Fruit fly (Drosophila melanogaster) whole organism: ENCODE measurements around the gene p38c.

ENCODE experiments used
- CG8478 ChIP-seq: fragments of >200 bp; optimal IDR thresholded peaks from 2 replicates; lab custom pipeline; 2018; ENCODE audit warnings: inconsistent platforms
- Dll ChIP-seq: fragments of >200 bp; optimal IDR thresholded peaks from 2 replicates; lab custom pipeline; 2017
- EcR ChIP-seq, 2 experiments: fragments of >200 bp; optimal IDR thresholded peaks; 2 replicates each; lab custom pipeline; 2017; ENCODE audit warnings: missing biosample characterization in 2 of 2, missing genetic modification characterization in 2 of 2, missing genetic modification reagents in 2 of 2
- pan ChIP-seq: fragments of >200 bp; optimal IDR thresholded peaks from 2 replicates; lab custom pipeline; 2017
- psq ChIP-seq: fragments of >200 bp; optimal IDR thresholded peaks from 2 replicates; lab custom pipeline; 2017
- usp ChIP-seq: fragments of >200 bp; optimal IDR thresholded peaks from 2 replicates; lab custom pipeline; 2017; ENCODE audit warnings: missing biosample characterization, missing genetic modification characterization, mixed read lengths

Gene p38c

DNA sequence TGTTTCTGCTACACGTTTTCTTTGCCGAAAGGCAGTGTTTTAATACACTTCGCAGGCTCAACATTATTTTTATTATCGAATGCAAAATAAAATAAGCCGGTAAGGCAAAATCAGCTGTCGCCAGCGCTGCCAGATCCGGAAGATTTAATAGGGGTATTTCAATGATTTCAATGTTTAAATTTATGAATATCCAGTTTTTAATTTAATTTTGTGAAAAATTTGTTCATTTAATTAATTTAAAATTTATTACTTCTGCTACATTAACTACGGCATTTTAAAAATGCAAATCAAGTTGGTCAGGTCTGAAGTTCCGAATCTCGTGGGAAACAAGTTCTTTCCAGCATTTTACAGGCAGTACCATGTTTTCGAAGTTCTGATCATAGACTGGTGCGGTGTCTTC is 1.2 kb downstream of the p38c start, which contains the start of gene Slimp:
Slimp (minus strand) TSS at position 130 of the 400 bp plus-strand sequence.
- TF ChIP-seq Dll, result no peak
- TF ChIP-seq CG8478 (lab: Kevin White, UChicago), result no peak
- TF ChIP-seq psq (lab: Kevin White, UChicago), result no peak

DNA sequence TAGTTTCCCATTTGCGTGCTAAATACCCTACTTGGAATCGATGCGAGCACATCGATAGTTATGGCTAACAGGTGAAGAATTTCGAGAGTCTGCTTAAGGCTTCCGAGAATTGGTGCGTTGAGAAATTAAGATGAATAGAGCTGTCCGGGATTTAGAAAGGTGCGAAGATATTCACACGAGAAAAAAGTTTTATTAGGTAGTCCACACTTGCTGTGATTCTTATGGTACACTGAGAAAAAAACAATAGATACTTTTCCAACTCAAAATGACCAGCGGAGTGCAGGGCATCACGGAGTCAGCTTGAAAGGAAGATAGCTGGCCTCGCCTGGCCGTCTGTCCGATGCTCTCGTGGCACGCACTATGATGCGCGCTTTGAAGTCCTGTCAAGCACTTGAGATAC is 5.5 kb downstream of the p38c start:
- TF ChIP-seq EcR (GFP tag; optimal IDR thresholded peaks at IDR 0.05; lab: Kevin White, UChicago), result no peak
- TF ChIP-seq psq (lab: Kevin White, UChicago), result no peak
- TF ChIP-seq CG8478 (lab: Kevin White, UChicago), result no peak
- no peak for TF ChIP-seq usp
- no peak for TF ChIP-seq pan (lab: Kevin White, UChicago)
- no peak for TF ChIP-seq Dll

DNA sequence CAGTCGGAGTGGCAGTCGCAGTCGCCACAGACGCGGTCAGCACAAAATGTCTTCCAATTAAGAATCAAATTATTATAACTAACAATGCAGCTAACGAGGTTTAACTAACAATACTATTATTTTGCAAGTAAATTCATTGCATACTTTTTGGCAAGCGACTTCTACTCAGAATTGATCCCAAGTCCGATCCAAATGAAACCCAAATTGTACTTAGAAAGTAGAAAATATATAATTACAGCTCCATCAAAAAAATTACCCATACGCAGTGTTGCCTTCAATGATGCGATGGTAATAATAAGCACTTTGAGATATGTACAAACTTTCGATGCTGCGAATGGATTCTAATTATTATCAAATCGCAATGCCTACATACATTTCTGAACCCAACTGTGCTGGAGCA is 6.2 kb downstream of the p38c start:
- TF ChIP-seq pan (lab: Kevin White, UChicago) (no peak), Dll (no peak), psq (lab: Kevin White, UChicago) (no peak), EcR (GFP tag; optimal IDR thresholded peaks at IDR 0.05; lab: Kevin White, UChicago) (no peak), usp (no peak), CG8478 (lab: Kevin White, UChicago) (no peak)

DNA sequence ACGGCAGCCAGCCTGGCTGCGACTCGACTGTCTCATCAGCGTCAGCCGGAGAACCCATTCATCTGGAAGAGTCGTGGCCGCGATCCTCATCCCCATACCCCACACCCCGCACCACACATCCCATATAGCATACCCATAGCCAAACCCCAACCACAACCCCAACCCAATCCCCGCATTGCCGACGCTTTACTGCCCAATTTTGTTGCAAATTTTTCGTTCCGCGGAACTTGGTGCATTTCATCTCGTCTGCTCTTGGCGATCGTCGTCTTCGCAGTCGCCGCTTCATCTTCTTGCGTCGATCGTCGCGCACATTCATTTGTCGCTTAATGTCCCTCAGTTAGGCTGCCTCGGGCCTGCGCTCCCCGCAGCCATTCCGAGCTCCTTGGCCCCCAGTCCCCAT is 6.6 kb downstream of the p38c start:
- TF ChIP-seq Dll (peak; percentile 55), CG8478 (lab: Kevin White, UChicago) (no peak)

DNA sequence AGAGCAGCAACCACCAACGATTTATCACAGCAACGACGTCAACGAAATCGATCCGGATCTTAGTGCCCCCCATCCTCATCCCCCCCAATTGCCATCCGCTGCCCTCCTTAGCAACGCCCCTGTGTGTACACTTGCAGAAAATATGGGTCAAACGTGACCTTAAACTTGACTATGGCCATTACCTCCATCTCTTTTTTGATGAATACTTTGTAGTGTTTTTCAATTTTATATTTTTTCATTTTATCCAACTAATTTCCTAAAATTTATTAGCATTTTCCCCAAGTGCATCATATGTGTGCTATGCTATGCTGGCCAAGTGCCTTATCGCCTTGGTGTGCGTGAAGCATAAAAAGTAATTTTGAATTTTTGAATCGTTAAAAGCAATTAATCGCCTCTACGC is 7.0 kb downstream of the p38c start:
- TF ChIP-seq EcR (GFP tag; optimal IDR thresholded peaks at IDR 0.05; lab: Kevin White, UChicago) (no peak), pan (lab: Kevin White, UChicago) (no peak), psq (lab: Kevin White, UChicago) (no peak), usp (no peak), Dll (no peak), CG8478 (lab: Kevin White, UChicago) (no peak)

DNA sequence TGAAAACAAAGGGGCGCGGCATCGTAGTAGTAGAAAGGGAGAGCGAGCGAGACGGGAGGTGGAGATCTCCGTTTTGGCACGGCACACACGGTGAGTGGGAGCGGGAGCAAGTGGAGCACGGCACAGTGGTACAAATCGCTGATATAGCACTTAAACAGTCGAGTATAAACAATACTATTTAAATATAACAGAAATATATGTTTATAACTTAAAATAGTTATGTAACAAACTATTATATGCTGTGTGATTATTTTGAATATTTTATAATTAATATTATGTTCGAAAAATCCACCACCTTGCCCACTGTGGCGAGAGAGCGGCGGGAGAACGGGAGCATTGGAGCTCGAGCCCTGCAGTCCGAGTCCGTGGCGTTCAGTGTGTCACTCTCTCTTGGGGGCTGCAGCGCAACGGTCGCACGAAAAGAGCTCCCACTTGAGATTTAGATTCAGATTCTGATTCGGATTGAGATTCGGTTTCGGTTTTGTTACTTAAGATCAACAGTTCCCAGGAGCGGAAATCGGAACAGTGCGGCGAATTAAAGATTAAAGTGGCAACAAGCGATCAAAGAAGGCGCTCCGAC is 8.9 kb downstream of the p38c start, which contains the start of gene Kal1:
Kal1 (plus strand) TSS at position 383 of the 580 bp plus-strand sequence.
- peak; percentile 73 for TF ChIP-seq Dll
- TF ChIP-seq pan (lab: Kevin White, UChicago), result no peak

DNA sequence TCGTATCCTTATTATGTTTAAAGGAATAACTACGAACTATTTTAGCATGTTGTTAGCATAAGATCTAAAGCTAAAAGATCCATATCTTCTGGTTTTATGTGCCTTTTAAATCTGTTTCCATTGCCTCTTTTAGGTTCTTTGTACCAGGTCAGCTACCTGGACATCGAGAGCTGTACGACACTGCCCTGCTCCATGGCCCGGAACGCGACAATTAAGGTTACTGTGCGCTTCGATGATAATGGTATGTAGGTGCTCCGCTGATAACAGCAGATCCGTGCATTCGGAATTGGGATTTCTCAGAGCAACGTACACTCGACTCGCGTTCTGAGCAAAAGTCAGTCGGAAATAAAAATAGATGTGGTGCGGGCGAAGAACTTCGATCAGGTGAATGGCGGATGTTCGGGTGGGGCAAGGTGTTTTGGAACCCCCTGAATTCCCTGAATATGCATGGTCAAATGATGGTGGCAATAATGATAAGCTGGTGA is 10.3 kb downstream of the p38c start:
- TF ChIP-seq Dll (no peak), usp (no peak), psq (lab: Kevin White, UChicago) (no peak), EcR (GFP tag; optimal IDR thresholded peaks at IDR 0.05; lab: Kevin White, UChicago) (no peak), CG8478 (lab: Kevin White, UChicago) (no peak), pan (lab: Kevin White, UChicago) (no peak)

DNA sequence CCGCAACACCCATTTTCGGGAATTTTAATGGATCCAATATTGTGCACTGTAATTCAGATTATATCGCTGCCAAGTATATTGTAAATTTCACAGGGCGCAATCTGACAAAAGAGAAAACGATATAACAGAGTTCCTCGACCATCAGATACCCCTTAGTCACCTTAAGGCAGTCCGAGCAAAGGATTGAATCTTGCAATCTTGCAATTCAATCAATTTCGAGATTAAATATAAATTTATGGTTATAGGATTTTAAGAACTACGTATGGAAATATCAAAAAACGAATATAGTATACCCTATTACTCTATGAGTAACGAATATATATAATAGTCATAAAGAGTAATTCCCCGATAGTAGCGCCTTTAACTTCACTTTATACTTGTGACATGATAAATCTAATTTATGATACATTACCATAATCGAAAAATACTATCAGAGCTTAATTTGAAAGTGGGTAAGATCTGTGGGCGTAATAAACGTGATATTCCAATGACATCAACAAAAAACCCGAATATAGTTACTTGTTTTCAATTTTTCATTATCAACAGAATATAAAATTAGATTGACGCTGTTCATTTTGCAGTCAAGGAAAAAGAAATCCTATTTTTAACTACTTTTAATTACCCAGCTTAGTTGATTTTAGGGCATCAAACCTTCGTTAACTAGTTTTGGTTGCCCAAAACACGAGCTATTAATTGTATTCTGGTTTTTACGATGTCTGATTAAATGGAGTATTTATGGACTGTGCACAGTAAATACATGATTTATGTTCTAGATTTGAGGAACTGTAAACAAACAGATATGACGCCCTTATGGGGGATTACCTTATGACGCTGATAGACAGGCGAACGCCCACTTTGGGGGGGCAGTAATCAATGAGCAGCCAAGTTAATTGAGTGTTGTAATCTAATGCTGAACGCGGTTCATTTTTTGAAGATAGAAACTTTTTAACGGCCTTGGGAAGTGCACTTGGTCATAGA is 11.2 kb downstream of the p38c start:
- TF ChIP-seq usp (no peak), psq (lab: Kevin White, UChicago) (no peak), Dll (no peak), pan (lab: Kevin White, UChicago) (no peak), CG8478 (lab: Kevin White, UChicago) (no peak), EcR (GFP tag; optimal IDR thresholded peaks at IDR 0.05; lab: Kevin White, UChicago) (no peak)

DNA sequence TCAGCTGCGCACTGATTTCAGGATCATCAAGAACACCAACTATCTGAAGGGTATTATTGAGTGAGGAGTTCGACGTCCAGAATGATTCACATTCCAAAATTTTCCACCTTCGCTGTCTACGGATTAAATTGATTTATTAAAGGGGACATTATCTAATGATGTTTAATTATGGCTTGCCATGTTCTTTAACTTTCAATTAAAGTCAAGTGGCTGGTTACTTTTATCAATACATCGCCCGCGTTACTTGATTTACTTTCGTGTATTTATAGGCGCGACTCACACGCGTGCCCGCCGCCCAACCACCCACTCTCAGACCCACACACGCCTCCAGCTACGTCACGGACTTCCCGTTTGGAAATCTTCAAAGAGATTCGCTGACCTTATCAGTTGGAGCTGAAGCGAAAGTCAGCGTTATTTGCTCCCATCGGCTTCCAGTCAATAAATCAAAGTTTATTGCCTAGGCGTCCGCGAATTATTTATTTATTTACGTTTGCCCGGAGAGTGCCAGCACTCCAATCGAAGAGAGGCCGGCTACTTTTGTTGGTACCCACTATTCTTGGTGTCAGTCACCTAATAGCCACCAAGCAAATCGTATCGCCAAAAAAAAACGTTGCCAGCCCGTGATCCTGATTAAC is 12.6 kb downstream of the p38c start, which contains the start of gene Npc2f:
Npc2f (plus strand) TSS at position 585 of the 635 bp plus-strand sequence.
- TF ChIP-seq usp (no peak), CG8478 (lab: Kevin White, UChicago) (no peak), EcR (GFP tag; optimal IDR thresholded peaks at IDR 0.05; lab: Kevin White, UChicago) (no peak), Dll (no peak), pan (lab: Kevin White, UChicago) (no peak), psq (lab: Kevin White, UChicago) (no peak)

DNA sequence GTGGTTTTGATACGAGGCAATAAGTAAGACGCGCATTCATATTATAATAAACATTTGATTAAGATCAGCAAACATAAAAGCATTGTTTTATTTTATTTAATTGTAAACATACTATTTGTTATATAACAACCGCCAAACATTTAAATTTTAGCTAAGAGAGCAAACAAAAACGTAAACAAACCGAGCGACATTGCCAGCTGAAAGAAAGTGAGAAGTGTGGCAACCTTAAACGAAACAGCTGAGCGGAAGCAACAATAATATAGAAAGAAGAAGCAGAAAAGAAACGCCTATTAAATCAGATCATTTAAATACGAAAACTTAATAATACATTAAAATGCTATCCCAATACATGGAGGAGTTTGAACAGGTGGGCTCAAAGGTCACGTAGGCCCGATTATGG is 15.4 kb downstream of the p38c start, which contains the start of gene Sec10:
Sec10 (plus strand) TSS at position 252 of the 400 bp plus-strand sequence.
- no peak for TF ChIP-seq usp
- TF ChIP-seq Dll, result no peak
- no peak for TF ChIP-seq EcR (GFP tag; optimal IDR thresholded peaks at IDR 0.05; lab: Kevin White, UChicago)
- TF ChIP-seq psq (lab: Kevin White, UChicago), result no peak
- no peak for TF ChIP-seq pan (lab: Kevin White, UChicago)
- TF ChIP-seq CG8478 (lab: Kevin White, UChicago), result no peak

DNA sequence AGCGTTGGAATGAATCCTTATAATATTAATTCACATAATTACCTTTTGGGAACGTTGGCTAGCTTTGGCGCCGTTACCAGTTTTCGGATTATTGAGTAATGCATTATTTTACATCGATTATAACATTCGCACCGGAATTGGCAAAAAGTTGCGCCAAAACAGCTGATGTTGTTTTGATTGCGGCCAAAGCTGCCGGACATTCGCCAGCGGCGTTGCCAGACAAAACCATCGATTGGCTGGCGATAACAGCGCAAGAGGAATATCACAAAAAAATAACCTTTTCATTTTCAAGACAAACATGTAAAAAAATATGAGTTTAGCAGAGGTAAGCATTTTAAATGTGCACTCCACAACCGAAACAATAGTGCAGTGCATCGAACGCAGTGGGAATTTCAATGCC is 19.9 kb downstream of the p38c start, which contains the start of the genes GatB and Tsc1:
GatB (minus strand) TSS at position 176 of the 400 bp plus-strand sequence.
Tsc1 (plus strand) TSS at position 228 of the 400 bp plus-strand sequence.
- TF ChIP-seq EcR (GFP tag; optimal IDR thresholded peaks at IDR 0.05; lab: Kevin White, UChicago) (no peak), pan (lab: Kevin White, UChicago) (no peak), CG8478 (lab: Kevin White, UChicago) (no peak), Dll (no peak), psq (lab: Kevin White, UChicago) (no peak), usp (no peak)
